Fruit fly (Drosophila melanogaster): ENCODE measurements around the gene CG6059.

Gene CG6059

DNA sequence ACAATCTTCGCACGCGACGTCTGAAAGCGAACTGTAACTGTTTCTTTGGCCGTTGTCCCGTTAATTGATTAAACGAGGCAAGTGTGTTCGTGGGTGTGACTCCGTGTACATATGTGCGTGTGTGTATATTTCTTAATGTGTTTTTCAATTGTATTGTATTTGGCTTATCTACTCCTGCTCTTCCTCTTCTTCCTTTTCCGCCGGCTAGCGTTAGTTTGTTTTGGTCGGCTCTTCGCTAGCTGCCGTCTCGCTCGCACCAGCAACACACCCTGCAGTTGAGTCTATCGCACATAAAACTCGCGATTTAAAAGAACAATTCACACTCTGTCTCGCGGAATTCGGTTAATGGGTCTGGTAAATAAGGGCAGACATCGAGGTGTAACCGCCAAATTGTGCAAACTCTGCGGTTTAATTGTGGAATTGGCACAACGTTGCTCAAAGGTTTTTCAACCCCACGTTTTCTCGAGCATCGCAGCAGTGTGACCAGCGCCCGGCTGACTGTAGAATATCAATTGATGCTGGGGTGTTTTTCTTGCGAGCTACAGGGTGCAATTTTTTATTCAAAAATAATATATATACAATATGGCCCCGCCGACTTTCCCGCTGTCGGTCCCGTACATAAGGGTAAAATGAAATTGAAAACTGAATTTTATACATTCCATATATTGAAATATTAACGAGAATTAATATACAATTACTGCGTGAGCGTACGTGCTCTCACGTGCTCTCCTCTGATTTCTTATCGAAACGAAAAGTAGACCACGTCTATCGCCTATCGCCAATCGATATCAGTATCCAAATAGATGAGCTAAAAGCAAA, 12.5 kb downstream of the CG6059 start, which contains the start of the genes gb and CG5815 (continued):
- peak; percentile 81 for TF ChIP-seq cato (GFP tag; optimal IDR thresholded peaks at IDR 0.05; ENCODE audit: borderline replicate concordance)
- no peak for TF ChIP-seq zf30C (GFP tag; optimal IDR thresholded peaks at IDR 0.05)
- TF ChIP-seq grn (GFP tag; optimal IDR thresholded peaks at IDR 0.05): peak; percentile 61
- TF ChIP-seq fd64A (GFP tag; optimal IDR thresholded peaks at IDR 0.05): no peak
- TF ChIP-seq Kr (GFP tag; optimal IDR thresholded peaks at IDR 0.05): no peak
- peak; percentile 96 for TF ChIP-seq CG32532 (GFP tag; IDR thresholded peaks at IDR 0.05)
- peak; percentile 87 to 89 for TF ChIP-seq Hr51 (GFP tag; optimal IDR thresholded peaks at IDR 0.05)
- peak; percentile 60; the same call in 1 of the 2 replicates for TF ChIP-seq toy (GFP tag; IDR thresholded peaks at IDR 0.05)
- TF ChIP-seq CG1792 (GFP tag; optimal IDR thresholded peaks at IDR 0.05): peak; percentile 17
- TF ChIP-seq nmo (GFP tag; optimal IDR thresholded peaks at IDR 0.05): peak; percentile 94
- peak; percentile 87 for TF ChIP-seq CG31224 (GFP tag; IDR thresholded peaks at IDR 0.05)
- peak; percentile 88 for TF ChIP-seq tio (GFP tag; optimal IDR thresholded peaks at IDR 0.05)
- TF ChIP-seq fd102C (GFP tag; optimal IDR thresholded peaks at IDR 0.05): no peak
- peak; percentile 98 for TF ChIP-seq sna (GFP tag; IDR thresholded peaks at IDR 0.05; ENCODE audit: partially characterized antibody)
- TF ChIP-seq abd-A (tag; optimal IDR thresholded peaks at IDR 0.05): no peak
- no peak for TF ChIP-seq CG12769 (tag; optimal IDR thresholded peaks at IDR 0.05)
- TF ChIP-seq maf-S (GFP tag; optimal IDR thresholded peaks at IDR 0.05): peak; percentile 66
- peak; percentile 89 for TF ChIP-seq wdn (GFP tag; IDR thresholded peaks at IDR 0.05)
- peak; percentile 91 for TF ChIP-seq CG1602 (GFP tag; optimal IDR thresholded peaks at IDR 0.05)
- peak; percentile 95 for TF ChIP-seq CoRest (tag; optimal IDR thresholded peaks at IDR 0.05)
- peak; percentile 92 for TF ChIP-seq CG2678 (tag; optimal IDR thresholded peaks at IDR 0.05)
- peak; percentile 81 for TF ChIP-seq ap (GFP tag; IDR thresholded peaks at IDR 0.05)
- TF ChIP-seq CG15269 (tag; optimal IDR thresholded peaks at IDR 0.05): peak; percentile 89
- peak; percentile 52 for TF ChIP-seq ac (GFP tag; optimal IDR thresholded peaks at IDR 0.05)
- peak; percentile 94 for TF ChIP-seq CG17361 (GFP tag; IDR thresholded peaks at IDR 0.05)
- peak; percentile 87 for TF ChIP-seq CG13296 (GFP tag; optimal IDR thresholded peaks at IDR 0.05)
- TF ChIP-seq gfzf (GFP tag; optimal IDR thresholded peaks at IDR 0.05): peak; percentile 69
- peak; percentile 86 for TF ChIP-seq Rx (GFP tag; IDR thresholded peaks at IDR 0.05)
- TF ChIP-seq CG10366 (GFP tag; IDR thresholded peaks at IDR 0.05): peak; percentile 98
- TF ChIP-seq row (GFP tag; IDR thresholded peaks at IDR 0.05): peak; percentile 97
- peak; percentile 81 for TF ChIP-seq CG2875 (GFP tag; optimal IDR thresholded peaks at IDR 0.05)
- peak; percentile 94 for TF ChIP-seq CG30403 (GFP tag; optimal IDR thresholded peaks at IDR 0.05)
- TF ChIP-seq CG6791 (GFP tag; IDR thresholded peaks at IDR 0.05; ENCODE audit: partially characterized antibody): peak; percentile 92
- TF ChIP-seq Atf3 (GFP tag; optimal IDR thresholded peaks at IDR 0.05): peak; percentile 67
- TF ChIP-seq lola (GFP tag; optimal IDR thresholded peaks at IDR 0.05): peak in 1 of 3 experiments; percentile 84
- peak; percentile 92 for TF ChIP-seq knrl (GFP tag; IDR thresholded peaks at IDR 0.05; ENCODE audit: partially characterized antibody)
- peak; percentile 86 for TF ChIP-seq tna (GFP tag; IDR thresholded peaks at IDR 0.05; ENCODE audit: partially characterized antibody)
- peak; percentile 83 for TF ChIP-seq CG7372 (GFP tag; IDR thresholded peaks at IDR 0.05)
- peak; percentile 86 for TF ChIP-seq Opbp (GFP tag; IDR thresholded peaks at IDR 0.05; ENCODE audit: partially characterized antibody)
- peak; percentile 51 for TF ChIP-seq Myb (GFP tag; optimal IDR thresholded peaks at IDR 0.05)
- peak; percentile 79 for TF ChIP-seq CG8388 (GFP tag; optimal IDR thresholded peaks at IDR 0.05)
- peak; percentile 61 for TF ChIP-seq ERR (GFP tag; optimal IDR thresholded peaks at IDR 0.05)
- TF ChIP-seq h (optimal IDR thresholded peaks at IDR 0.05): no peak
- peak; percentile 98 for TF ChIP-seq kni (GFP tag; optimal IDR thresholded peaks at IDR 0.05)
- no peak for TF ChIP-seq cad (GFP tag; optimal IDR thresholded peaks at IDR 0.05)
- TF ChIP-seq Six4 (GFP tag; optimal IDR thresholded peaks at IDR 0.05): peak; percentile 89
- TF ChIP-seq CG16815 (GFP tag; optimal IDR thresholded peaks at IDR 0.05): peak; percentile 90
- TF ChIP-seq nom (GFP tag; optimal IDR thresholded peaks at IDR 0.05): no peak
